Fruit fly (Drosophila melanogaster): ENCODE results near the gene Pi3K92E.

DNA sequence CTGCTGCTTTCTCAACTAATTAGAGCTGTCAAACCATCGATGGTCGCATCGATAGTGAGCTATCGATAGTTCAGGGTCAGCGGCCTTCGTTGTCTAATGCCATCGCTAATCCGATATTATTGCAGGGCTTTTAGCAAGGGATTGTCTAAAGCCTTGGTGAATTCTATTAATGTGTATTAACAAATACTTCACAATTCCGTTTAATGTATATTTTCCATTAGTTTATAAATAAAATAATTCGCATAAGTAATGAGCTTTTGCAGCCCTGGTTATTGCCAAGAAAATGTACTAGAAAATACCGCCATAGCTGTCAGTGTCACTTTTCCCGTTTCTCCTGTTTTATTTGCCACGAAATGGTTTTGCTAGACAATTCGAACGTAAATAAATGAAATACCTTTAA is 54.7 kb downstream of the Pi3K92E start, which contains the start of the genes EloB and Srp14:
- no peak for TF ChIP-seq D1 (tag; optimal IDR thresholded peaks at IDR 0.05)
- peak; percentile 98 for TF ChIP-seq EcR (GFP tag; optimal IDR thresholded peaks at IDR 0.05)
